Fruit fly (Drosophila melanogaster) whole organism, prepupa: ENCODE data around the gene numb.

Source experiments
- Blimp-1 ChIP-seq: fragments of 200-800 bp; sonication (Bioruptor generic); optimal IDR thresholded peaks from 3 replicates; lab custom pipeline; 2017; ENCODE audit warnings: missing biosample characterization, missing genetic modification characterization, mild to moderate bottlenecking, moderate library complexity, missing genetic modification reagents
- CG10631 ChIP-seq: fragments of 200-800 bp; sonication (Bioruptor generic); optimal IDR thresholded peaks from 2 replicates; lab custom pipeline; 2016; ENCODE audit warnings: missing biosample characterization, missing genetic modification characterization
- CG11762 ChIP-seq: fragments of 200-800 bp; sonication (Bioruptor generic); optimal IDR thresholded peaks from 3 replicates; lab custom pipeline; 2016; ENCODE audit warnings: missing biosample characterization, missing genetic modification characterization; ENCODE audit not compliant: insufficient read depth
- CG11902 ChIP-seq: fragments of 200-800 bp; sonication (Bioruptor generic); optimal IDR thresholded peaks from 3 replicates; lab custom pipeline; 2016; ENCODE audit warnings: missing biosample characterization, missing genetic modification characterization
- CG1621 ChIP-seq: fragments of 200-800 bp; sonication (Bioruptor generic); optimal IDR thresholded peaks from 3 replicates; lab custom pipeline; 2018; ENCODE audit warnings: missing biosample characterization, mild to moderate bottlenecking, missing genetic modification characterization
- CG34406 ChIP-seq: fragments of 200-800 bp; sonication (Bioruptor generic); optimal IDR thresholded peaks from 3 replicates; lab custom pipeline; 2016; ENCODE audit warnings: missing biosample characterization, missing genetic modification characterization
- CG6276 ChIP-seq: fragments of 200-800 bp; sonication (Bioruptor generic); optimal IDR thresholded peaks from 2 replicates; lab custom pipeline; 2017; ENCODE audit warnings: missing biosample characterization, mild to moderate bottlenecking, missing genetic modification characterization
- CG7368 ChIP-seq: fragments of 200-800 bp; sonication (Bioruptor generic); optimal IDR thresholded peaks from 3 replicates; lab custom pipeline; 2016; ENCODE audit warnings: missing biosample characterization, missing genetic modification characterization
- CG8119 ChIP-seq: fragments of 200-800 bp; sonication (Bioruptor generic); IDR thresholded peaks from 3 replicates; pipeline ENCODE4 v1.3.6; 2022; ENCODE audit warnings: missing biosample characterization, missing genetic modification characterization
- CG8319 ChIP-seq: fragments of 200-800 bp; sonication (Bioruptor generic); optimal IDR thresholded peaks from 3 replicates; lab custom pipeline; 2016; ENCODE audit warnings: missing biosample characterization, missing genetic modification characterization
- Eip78C ChIP-seq: fragments of 200-800 bp; sonication (Bioruptor generic); peaks from one replicate; lab custom pipeline; 2016; ENCODE audit warnings: missing biosample characterization, missing genetic modification characterization
- Eip93F ChIP-seq: fragments of 200-800 bp; sonication (Bioruptor generic); optimal IDR thresholded peaks from 2 replicates; lab custom pipeline; 2016; ENCODE audit warnings: missing biosample characterization, mild to moderate bottlenecking, missing genetic modification characterization
- Ets96B ChIP-seq: fragments of 200-800 bp; optimal IDR thresholded peaks from 2 replicates; lab custom pipeline; 2019; ENCODE audit warnings: missing biosample characterization, mild to moderate bottlenecking, missing genetic modification characterization, moderate library complexity
- Hr38 ChIP-seq: sonication (Bioruptor generic); optimal IDR thresholded peaks from 2 replicates; lab custom pipeline; 2016; ENCODE audit warnings: missing biosample characterization, missing genetic modification characterization
- eg ChIP-seq: fragments of 200-800 bp; sonication (Bioruptor generic); IDR thresholded peaks from 3 replicates; pipeline ENCODE4 v1.3.6; 2022; ENCODE audit warnings: missing biosample characterization, missing genetic modification characterization
- esn ChIP-seq: fragments of 200-800 bp; sonication (Bioruptor generic); optimal IDR thresholded peaks from 2 replicates; lab custom pipeline; 2016; ENCODE audit warnings: missing biosample characterization, mild to moderate bottlenecking, missing genetic modification characterization, moderate library complexity
- fkh ChIP-seq: fragments of 200-800 bp; sonication (Bioruptor generic); optimal IDR thresholded peaks from 3 replicates; lab custom pipeline; 2017; ENCODE audit warnings: missing biosample characterization, mild to moderate bottlenecking, missing genetic modification characterization, moderate library complexity
- lz ChIP-seq: fragments of 200-800 bp; sonication (Bioruptor generic); optimal IDR thresholded peaks from 3 replicates; lab custom pipeline; 2016; ENCODE audit warnings: missing biosample characterization, missing genetic modification characterization
- net ChIP-seq: fragments of 200-800 bp; sonication (Bioruptor generic); optimal IDR thresholded peaks from 3 replicates; lab custom pipeline; 2016; ENCODE audit warnings: missing biosample characterization, missing genetic modification characterization
- ss ChIP-seq, 2 experiments: fragments of 200-800 bp; sonication (Bioruptor generic); optimal IDR thresholded peaks; 2 replicates in 1 of 2; 3 replicates in 1 of 2; lab custom pipeline; 2017 to 2018; ENCODE audit warnings: mild to moderate bottlenecking in 2 of 2, missing biosample characterization in 2 of 2, missing genetic modification characterization in 2 of 2, moderate library complexity in 1 of 2
- topi ChIP-seq: fragments of 200-800 bp; sonication (Bioruptor generic); optimal IDR thresholded peaks from 3 replicates; lab custom pipeline; 2016; ENCODE audit warnings: missing biosample characterization, missing genetic modification characterization
- vri ChIP-seq: fragments of 200-800 bp; sonication (Bioruptor generic); optimal IDR thresholded peaks from 3 replicates; lab custom pipeline; 2016; ENCODE audit warnings: missing biosample characterization, mild to moderate bottlenecking, missing genetic modification characterization

Gene numb

DNA sequence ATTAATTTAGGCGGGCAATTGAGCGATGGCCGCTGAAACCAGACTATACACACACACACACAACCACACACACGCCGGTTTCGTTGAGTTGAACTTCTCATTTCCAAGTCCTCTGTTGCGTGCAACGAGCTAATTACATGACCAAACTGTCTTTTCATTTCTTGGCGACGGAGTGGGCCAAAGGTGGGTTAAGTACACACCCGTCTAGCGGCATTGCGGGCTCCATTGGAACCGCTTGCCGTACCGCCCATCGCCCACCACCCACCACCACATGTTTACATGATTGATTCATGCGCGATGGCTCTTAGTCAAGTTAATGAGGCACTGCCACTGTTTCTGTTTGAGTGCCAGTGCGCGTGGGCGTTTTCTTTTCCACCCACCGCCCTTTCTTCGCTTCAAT is 73.2 kb downstream of the numb start:
- TF ChIP-seq ss (GFP tag; optimal IDR thresholded peaks at IDR 0.05; lab: Kevin White, UChicago) (peak in 1 of 2 experiments; percentile 32), CG34406 (GFP tag; lab: Kevin White, UChicago) (no peak)

dm6 chr2L:9512401-9513198 is 75.3 kb downstream of the numb start:
- TF ChIP-seq topi (GFP tag; lab: Kevin White, UChicago) = no peak
- TF ChIP-seq ss (GFP tag; optimal IDR thresholded peaks at IDR 0.05; lab: Kevin White, UChicago) = peak; percentile 15 to 75
- peak; percentile 93 for TF ChIP-seq Blimp-1 (GFP tag; lab: Kevin White, UChicago)
- TF ChIP-seq CG11902 (GFP tag; lab: Kevin White, UChicago) = no peak
- peak; percentile 27 for TF ChIP-seq Eip78C (GFP tag; lab: Kevin White, UChicago)
- TF ChIP-seq CG10631 = no peak
- TF ChIP-seq Eip93F = no peak
- TF ChIP-seq, all 60 proteins: peak for 3

DNA sequence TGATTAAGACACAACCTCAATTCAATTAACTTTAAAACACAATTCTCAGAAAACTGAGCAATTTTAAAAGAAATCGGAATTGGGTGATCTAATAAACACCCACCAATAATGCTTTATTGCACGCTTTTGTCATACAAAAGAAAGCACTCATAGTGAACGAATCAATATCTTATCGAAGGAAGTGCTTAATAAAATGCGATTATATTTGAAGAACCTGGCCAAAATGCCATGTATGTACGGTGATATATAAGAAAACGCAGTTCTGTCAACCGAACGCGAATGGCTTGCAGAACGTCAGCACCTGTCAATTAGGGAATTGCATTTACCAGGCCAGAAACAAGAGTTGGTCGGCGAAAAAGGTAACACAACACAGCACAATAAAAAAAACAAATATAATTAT is 76.5 kb downstream of the numb start:
- TF ChIP-seq ss (GFP tag; optimal IDR thresholded peaks at IDR 0.05; lab: Kevin White, UChicago) (no peak), net (GFP tag; lab: Kevin White, UChicago) (no peak), CG6276 (GFP tag; lab: Kevin White, UChicago) (no peak), esn (GFP tag; lab: Kevin White, UChicago) (no peak), eg (GFP tag; lab: Robert Waterston, UW) (no peak), Eip93F (peak; percentile 76), lz (GFP tag; lab: Kevin White, UChicago) (no peak), CG34406 (GFP tag; lab: Kevin White, UChicago) (no peak), Hr38 (no peak), Ets96B (tag; lab: Kevin White, UChicago) (no peak), vri (GFP tag; lab: Kevin White, UChicago) (peak; percentile 86), Eip78C (GFP tag; lab: Kevin White, UChicago) (no peak), fkh (GFP tag; lab: Kevin White, UChicago) (no peak), CG1621 (tag; lab: Kevin White, UChicago) (no peak), CG7368 (no peak), CG8319 (no peak), CG11762 (GFP tag; lab: Kevin White, UChicago) (no peak), CG8119 (GFP tag; lab: Robert Waterston, UW) (no peak)
